Fruit fly (Drosophila melanogaster) whole organism, prepupa: Measurements from ENCODE around the gene Obp99b.

ENCODE experiments used
- Blimp-1 ChIP-seq: fragments of 200-800 bp; sonication (Bioruptor generic); optimal IDR thresholded peaks from 3 replicates; lab custom pipeline; 2017; ENCODE audit warnings: missing biosample characterization, missing genetic modification characterization, mild to moderate bottlenecking, moderate library complexity, missing genetic modification reagents
- CG10631 ChIP-seq: fragments of 200-800 bp; sonication (Bioruptor generic); optimal IDR thresholded peaks from 2 replicates; lab custom pipeline; 2016; ENCODE audit warnings: missing biosample characterization, missing genetic modification characterization
- CG10669 ChIP-seq: fragments of 200-800 bp; sonication (Bioruptor generic); optimal IDR thresholded peaks from 3 replicates; lab custom pipeline; 2018; ENCODE audit warnings: missing biosample characterization, mild to moderate bottlenecking, missing genetic modification characterization, moderate library complexity
- CG11902 ChIP-seq: fragments of 200-800 bp; sonication (Bioruptor generic); optimal IDR thresholded peaks from 3 replicates; lab custom pipeline; 2016; ENCODE audit warnings: missing biosample characterization, missing genetic modification characterization
- CG15336 ChIP-seq: fragments of 200-800 bp; sonication (Bioruptor generic); IDR thresholded peaks from 2 replicates; pipeline ENCODE4 v1.3.6; 2022; ENCODE audit warnings: missing biosample characterization, missing genetic modification characterization
- CG1621 ChIP-seq: fragments of 200-800 bp; sonication (Bioruptor generic); optimal IDR thresholded peaks from 3 replicates; lab custom pipeline; 2018; ENCODE audit warnings: missing biosample characterization, mild to moderate bottlenecking, missing genetic modification characterization
- CG3032 ChIP-seq: fragments of 200-800 bp; optimal IDR thresholded peaks from 2 replicates; lab custom pipeline; 2019; ENCODE audit warnings: missing biosample characterization, mild to moderate bottlenecking, missing genetic modification characterization, moderate library complexity
- CG31627 ChIP-seq: fragments of 200-800 bp; sonication (Bioruptor generic); optimal IDR thresholded peaks from 3 replicates; lab custom pipeline; 2016; ENCODE audit warnings: missing biosample characterization, missing genetic modification characterization
- CG32006 ChIP-seq: fragments of 200-800 bp; sonication (Bioruptor generic); optimal IDR thresholded peaks from 3 replicates; lab custom pipeline; 2017; ENCODE audit warnings: missing biosample characterization, mild to moderate bottlenecking, missing genetic modification characterization
- CG34406 ChIP-seq: fragments of 200-800 bp; sonication (Bioruptor generic); optimal IDR thresholded peaks from 3 replicates; lab custom pipeline; 2016; ENCODE audit warnings: missing biosample characterization, missing genetic modification characterization
- CG3919 ChIP-seq: fragments of 200-800 bp; sonication (Bioruptor generic); optimal IDR thresholded peaks from 3 replicates; lab custom pipeline; 2016; ENCODE audit warnings: missing biosample characterization, missing genetic modification characterization
- CG4318 ChIP-seq: fragments of 200-800 bp; sonication (Bioruptor generic); optimal IDR thresholded peaks from 3 replicates; lab custom pipeline; 2017; ENCODE audit warnings: missing biosample characterization, mild to moderate bottlenecking, missing genetic modification characterization
- CG6163 ChIP-seq: fragments of 200-800 bp; sonication (Bioruptor generic); IDR thresholded peaks from 3 replicates; pipeline ENCODE4 v1.3.6; 2022; ENCODE audit warnings: missing biosample characterization, missing genetic modification characterization
- CG6276 ChIP-seq: fragments of 200-800 bp; sonication (Bioruptor generic); optimal IDR thresholded peaks from 2 replicates; lab custom pipeline; 2017; ENCODE audit warnings: missing biosample characterization, mild to moderate bottlenecking, missing genetic modification characterization
- CG6792 ChIP-seq: fragments of 200-800 bp; sonication (Bioruptor generic); optimal IDR thresholded peaks from 3 replicates; lab custom pipeline; 2016; ENCODE audit warnings: missing biosample characterization, missing genetic modification characterization
- CG6854 ChIP-seq: fragments of 200-800 bp; sonication (Bioruptor generic); optimal IDR thresholded peaks from 2 replicates; lab custom pipeline; 2017; ENCODE audit warnings: missing biosample characterization, mild to moderate bottlenecking, missing genetic modification characterization
- CG7368 ChIP-seq: fragments of 200-800 bp; sonication (Bioruptor generic); optimal IDR thresholded peaks from 3 replicates; lab custom pipeline; 2016; ENCODE audit warnings: missing biosample characterization, missing genetic modification characterization
- CG8119 ChIP-seq: fragments of 200-800 bp; sonication (Bioruptor generic); IDR thresholded peaks from 3 replicates; pipeline ENCODE4 v1.3.6; 2022; ENCODE audit warnings: missing biosample characterization, missing genetic modification characterization
- CG8319 ChIP-seq: fragments of 200-800 bp; sonication (Bioruptor generic); optimal IDR thresholded peaks from 3 replicates; lab custom pipeline; 2016; ENCODE audit warnings: missing biosample characterization, missing genetic modification characterization
- CG8632 ChIP-seq: fragments of 200-800 bp; sonication (Bioruptor generic); optimal IDR thresholded peaks from 3 replicates; lab custom pipeline; 2016; ENCODE audit warnings: missing biosample characterization, missing genetic modification characterization
- CG9139 ChIP-seq: fragments of 200-800 bp; sonication (Bioruptor generic); optimal IDR thresholded peaks from 3 replicates; lab custom pipeline; 2017; ENCODE audit warnings: missing biosample characterization, mild to moderate bottlenecking, missing genetic modification characterization
- Eip78C ChIP-seq: fragments of 200-800 bp; sonication (Bioruptor generic); peaks from one replicate; lab custom pipeline; 2016; ENCODE audit warnings: missing biosample characterization, missing genetic modification characterization
- Eip93F ChIP-seq: fragments of 200-800 bp; sonication (Bioruptor generic); optimal IDR thresholded peaks from 2 replicates; lab custom pipeline; 2016; ENCODE audit warnings: missing biosample characterization, mild to moderate bottlenecking, missing genetic modification characterization
- Ets21C ChIP-seq: fragments of 200-800 bp; sonication (Bioruptor generic); optimal IDR thresholded peaks from 3 replicates; lab custom pipeline; 2016; ENCODE audit warnings: missing biosample characterization, missing genetic modification characterization
- Ets96B ChIP-seq: fragments of 200-800 bp; optimal IDR thresholded peaks from 2 replicates; lab custom pipeline; 2019; ENCODE audit warnings: missing biosample characterization, mild to moderate bottlenecking, missing genetic modification characterization, moderate library complexity
- Gug ChIP-seq: fragments of 200-800 bp; sonication (Bioruptor generic); IDR thresholded peaks from 2 replicates; pipeline ENCODE4 v1.3.6; 2022; ENCODE audit warnings: missing biosample characterization, missing genetic modification characterization
- Hr38 ChIP-seq: sonication (Bioruptor generic); optimal IDR thresholded peaks from 2 replicates; lab custom pipeline; 2016; ENCODE audit warnings: missing biosample characterization, missing genetic modification characterization
- Hr39 ChIP-seq: fragments of 200-800 bp; sonication (Bioruptor generic); optimal IDR thresholded peaks from 2 replicates; lab custom pipeline; 2016; ENCODE audit warnings: missing biosample characterization, missing genetic modification characterization
- Hr4 ChIP-seq: fragments of 200-800 bp; sonication (Bioruptor generic); optimal IDR thresholded peaks from 3 replicates; lab custom pipeline; 2016; ENCODE audit warnings: missing biosample characterization, missing genetic modification characterization
- Lpt ChIP-seq: fragments of 200-800 bp; sonication (Bioruptor generic); optimal IDR thresholded peaks from 3 replicates; lab custom pipeline; 2016; ENCODE audit warnings: missing biosample characterization, missing genetic modification characterization
- Met ChIP-seq: fragments of 200-800 bp; sonication (Bioruptor generic); optimal IDR thresholded peaks from 3 replicates; lab custom pipeline; 2016; ENCODE audit warnings: missing biosample characterization, missing genetic modification characterization
- OdsH ChIP-seq: fragments of 200-800 bp; sonication (Bioruptor generic); optimal IDR thresholded peaks from 3 replicates; lab custom pipeline; 2016; ENCODE audit warnings: missing biosample characterization, missing genetic modification characterization
- Smox ChIP-seq: fragments of 200-800 bp; sonication (Bioruptor generic); optimal IDR thresholded peaks from 3 replicates; lab custom pipeline; 2016; ENCODE audit warnings: missing biosample characterization, missing genetic modification characterization
- Sox102F ChIP-seq: fragments of 200-800 bp; sonication (Bioruptor generic); optimal IDR thresholded peaks from 2 replicates; lab custom pipeline; 2016; ENCODE audit warnings: missing biosample characterization, mild to moderate bottlenecking, missing genetic modification characterization
- Sox14 ChIP-seq: fragments of 200-800 bp; sonication (Bioruptor generic); optimal IDR thresholded peaks from 3 replicates; lab custom pipeline; 2016; ENCODE audit warnings: missing biosample characterization, missing genetic modification characterization
- Sox15 ChIP-seq: fragments of 200-800 bp; sonication (Bioruptor generic); optimal IDR thresholded peaks from 3 replicates; lab custom pipeline; 2016; ENCODE audit warnings: missing biosample characterization, missing genetic modification characterization
- acj6 ChIP-seq: fragments of 200-800 bp; sonication (Bioruptor generic); optimal IDR thresholded peaks from 3 replicates; lab custom pipeline; 2016; ENCODE audit warnings: missing biosample characterization, missing genetic modification characterization
- cyc ChIP-seq: fragments of 200-800 bp; sonication (Bioruptor generic); optimal IDR thresholded peaks from 3 replicates; lab custom pipeline; 2016; ENCODE audit warnings: missing biosample characterization, missing genetic modification characterization
- dac ChIP-seq: fragments of 200-800 bp; sonication (Bioruptor generic); optimal IDR thresholded peaks from 2 replicates; lab custom pipeline; 2017; ENCODE audit warnings: missing biosample characterization, mild to moderate bottlenecking, missing genetic modification characterization
- dsx ChIP-seq: fragments of 200-800 bp; optimal IDR thresholded peaks from 3 replicates; lab custom pipeline; 2019; ENCODE audit warnings: missing biosample characterization, mild to moderate bottlenecking, missing genetic modification characterization, moderate library complexity; ENCODE audit not compliant: poor library complexity, severe bottlenecking
- eg ChIP-seq: fragments of 200-800 bp; sonication (Bioruptor generic); IDR thresholded peaks from 3 replicates; pipeline ENCODE4 v1.3.6; 2022; ENCODE audit warnings: missing biosample characterization, missing genetic modification characterization
- esn ChIP-seq: fragments of 200-800 bp; sonication (Bioruptor generic); optimal IDR thresholded peaks from 2 replicates; lab custom pipeline; 2016; ENCODE audit warnings: missing biosample characterization, mild to moderate bottlenecking, missing genetic modification characterization, moderate library complexity
- fd59A ChIP-seq: fragments of 200-800 bp; sonication (Bioruptor generic); optimal IDR thresholded peaks from 2 replicates; lab custom pipeline; 2017; ENCODE audit warnings: missing biosample characterization, mild to moderate bottlenecking, missing genetic modification characterization, missing genetic modification reagents
- fd85E ChIP-seq: fragments of 200-800 bp; sonication (Bioruptor generic); optimal IDR thresholded peaks from 3 replicates; lab custom pipeline; 2016; ENCODE audit warnings: missing biosample characterization, missing genetic modification characterization
- fkh ChIP-seq: fragments of 200-800 bp; sonication (Bioruptor generic); optimal IDR thresholded peaks from 3 replicates; lab custom pipeline; 2017; ENCODE audit warnings: missing biosample characterization, mild to moderate bottlenecking, missing genetic modification characterization, moderate library complexity
- lz ChIP-seq: fragments of 200-800 bp; sonication (Bioruptor generic); optimal IDR thresholded peaks from 3 replicates; lab custom pipeline; 2016; ENCODE audit warnings: missing biosample characterization, missing genetic modification characterization
- net ChIP-seq: fragments of 200-800 bp; sonication (Bioruptor generic); optimal IDR thresholded peaks from 3 replicates; lab custom pipeline; 2016; ENCODE audit warnings: missing biosample characterization, missing genetic modification characterization
- pdm3 ChIP-seq: fragments of 200-800 bp; sonication (Bioruptor generic); optimal IDR thresholded peaks from 3 replicates; lab custom pipeline; 2016; ENCODE audit warnings: missing biosample characterization, missing genetic modification characterization
- salr ChIP-seq, 2 experiments: fragments of 200-800 bp; sonication (Bioruptor generic); optimal IDR thresholded peaks; 3 replicates each; lab custom pipeline; 2016 to 2018; ENCODE audit warnings: missing biosample characterization in 2 of 2, missing genetic modification characterization in 2 of 2, mild to moderate bottlenecking in 1 of 2
- spab ChIP-seq: fragments of 200-800 bp; sonication (Bioruptor generic); optimal IDR thresholded peaks from 2 replicates; lab custom pipeline; 2017; ENCODE audit warnings: missing biosample characterization, mild to moderate bottlenecking, missing genetic modification characterization, missing genetic modification reagents
- svp ChIP-seq: fragments of 200-800 bp; sonication (Bioruptor generic); peaks from one replicate; lab custom pipeline; 2016; ENCODE audit warnings: missing biosample characterization, missing genetic modification characterization
- topi ChIP-seq: fragments of 200-800 bp; sonication (Bioruptor generic); optimal IDR thresholded peaks from 3 replicates; lab custom pipeline; 2016; ENCODE audit warnings: missing biosample characterization, missing genetic modification characterization
- vri ChIP-seq: fragments of 200-800 bp; sonication (Bioruptor generic); optimal IDR thresholded peaks from 3 replicates; lab custom pipeline; 2016; ENCODE audit warnings: missing biosample characterization, mild to moderate bottlenecking, missing genetic modification characterization

Gene Obp99b

dm6 chr3R:29690539-29690852, 26.2 kb downstream of the Obp99b start:
- no peak for TF ChIP-seq Ets21C (GFP tag; lab: Kevin White, UChicago)
- no peak for TF ChIP-seq Blimp-1 (GFP tag; lab: Kevin White, UChicago)
- no peak for TF ChIP-seq Hr38 (GFP tag; lab: Kevin White, UChicago)
- TF ChIP-seq CG34406 (GFP tag; lab: Kevin White, UChicago): peak; percentile 6
- peak; percentile 16 for TF ChIP-seq Sox15 (GFP tag; lab: Kevin White, UChicago)
- TF ChIP-seq CG8319: no peak
- TF ChIP-seq CG10631 (GFP tag; lab: Kevin White, UChicago): peak; percentile 35
- peak; percentile 46 for TF ChIP-seq CG15336 (GFP tag; lab: Robert Waterston, UW)
- peak in 1 of 2 experiments; percentile 37 for TF ChIP-seq salr (GFP tag; optimal IDR thresholded peaks at IDR 0.05; lab: Kevin White, UChicago)
- TF ChIP-seq CG3032 (tag; lab: Kevin White, UChicago): peak; percentile 61
- TF ChIP-seq CG6854: no peak
- no peak for TF ChIP-seq vri (GFP tag; lab: Kevin White, UChicago)
- no peak for TF ChIP-seq Sox102F
- TF ChIP-seq CG3919 (GFP tag; lab: Kevin White, UChicago): peak; percentile 61
- peak; percentile 13 for TF ChIP-seq svp (GFP tag; lab: Kevin White, UChicago)
- no peak for TF ChIP-seq CG9139 (GFP tag; lab: Kevin White, UChicago)
- peak; percentile 63; the same call in 2 of the 3 replicates for TF ChIP-seq CG6163
- TF ChIP-seq lz (GFP tag; lab: Kevin White, UChicago): peak; percentile 31
- peak; percentile 36 for TF ChIP-seq CG6276 (GFP tag; lab: Kevin White, UChicago)
- peak; percentile 36 for TF ChIP-seq CG31627 (GFP tag; lab: Kevin White, UChicago)
- peak; percentile 42 for TF ChIP-seq net (GFP tag; lab: Kevin White, UChicago)
- TF ChIP-seq CG8119: peak; percentile 49; the same call in 2 of the 3 replicates
- no peak for TF ChIP-seq CG6792 (GFP tag; lab: Kevin White, UChicago)
- TF ChIP-seq spab (GFP tag; lab: Kevin White, UChicago): peak; percentile 37
- peak; percentile 44 for TF ChIP-seq topi
- TF ChIP-seq CG10669 (GFP tag; lab: Kevin White, UChicago): peak; percentile 62
- peak; percentile 32 for TF ChIP-seq CG11902 (GFP tag; lab: Kevin White, UChicago)
- TF ChIP-seq esn: peak; percentile 48
- peak; percentile 49 for TF ChIP-seq Met (GFP tag; lab: Kevin White, UChicago)
- no peak for TF ChIP-seq CG7368 (GFP tag; lab: Kevin White, UChicago)
- peak; percentile 49 for TF ChIP-seq Sox14 (GFP tag; lab: Kevin White, UChicago)
- TF ChIP-seq fkh: no peak
- TF ChIP-seq OdsH (GFP tag; lab: Kevin White, UChicago): peak; percentile 41
- TF ChIP-seq Eip93F (GFP tag; lab: Kevin White, UChicago): no peak
- peak; percentile 15 for TF ChIP-seq Smox (GFP tag; lab: Kevin White, UChicago)
- peak; percentile 44; the same call in 1 of the 3 replicates for TF ChIP-seq eg (GFP tag; lab: Robert Waterston, UW)
- peak; percentile 52 for TF ChIP-seq CG1621
- peak; percentile 58 for TF ChIP-seq Hr4 (GFP tag; lab: Kevin White, UChicago)
- peak; percentile 61 for TF ChIP-seq pdm3 (GFP tag; lab: Kevin White, UChicago)
- no peak for TF ChIP-seq dac (GFP tag; lab: Kevin White, UChicago)
- peak; percentile 55 for TF ChIP-seq fd59A (GFP tag; lab: Kevin White, UChicago)
- peak; percentile 35 for TF ChIP-seq acj6 (GFP tag; lab: Kevin White, UChicago)
- peak; percentile 24 for TF ChIP-seq CG4318
- no peak for TF ChIP-seq Lpt (GFP tag; lab: Kevin White, UChicago)
- TF ChIP-seq Gug (GFP tag; lab: Robert Waterston, UW): no peak
- peak; percentile 71 for TF ChIP-seq Ets96B (tag; lab: Kevin White, UChicago)
- TF ChIP-seq dsx (GFP tag; lab: Kevin White, UChicago): no peak
- TF ChIP-seq CG8632 (GFP tag; lab: Kevin White, UChicago): peak; percentile 31
- peak; percentile 90 for TF ChIP-seq Eip78C
- TF ChIP-seq cyc: peak; percentile 30
- peak; percentile 31 for TF ChIP-seq Hr39 (GFP tag; lab: Kevin White, UChicago)
- peak; percentile 63 for TF ChIP-seq CG32006 (GFP tag; lab: Kevin White, UChicago)
- TF ChIP-seq fd85E (GFP tag; lab: Kevin White, UChicago): no peak
